Worm (Caenorhabditis elegans) whole organism, young adult: ENCODE data around the gene F01G12.18.
A peak's percentile ranks its signal among the peaks of the same experiment; 100 is the strongest.

Experiments
- B0261.1 ChIP-seq: sonication (generic microtip); optimal IDR thresholded peaks from 2 replicates; lab custom pipeline; 2016; ENCODE audit warnings: mild to moderate bottlenecking, missing genetic modification characterization, moderate library complexity, missing compliant biosample characterization
- C06A6.2 ChIP-seq: fragments of 200-800 bp; sonication (Bioruptor generic); conservative IDR thresholded peaks from 2 replicates; pipeline ENCODE4 v1.3.6; 2022; ENCODE audit warnings: missing genetic modification characterization, missing compliant biosample characterization
- C17E4.6 ChIP-seq: fragments of 200-800 bp; sonication (Bioruptor generic); IDR thresholded peaks from 2 replicates; pipeline ENCODE4 v1.3.6; 2022; ENCODE audit warnings: missing genetic modification reagents, missing genetic modification characterization, missing compliant biosample characterization
- D2030.7 ChIP-seq: fragments of 200-800 bp; sonication (Bioruptor generic); IDR thresholded peaks from 2 replicates; pipeline ENCODE4 v1.3.6; 2022; ENCODE audit warnings: missing genetic modification reagents, missing genetic modification characterization, missing compliant biosample characterization
- F57A8.1 ChIP-seq: fragments of 200-800 bp; sonication (Bioruptor generic); optimal IDR thresholded peaks from 2 replicates; lab custom pipeline; 2018; ENCODE audit warnings: mild to moderate bottlenecking, missing genetic modification characterization, moderate library complexity, missing compliant biosample characterization
- K11D2.4 ChIP-seq: fragments of 200-800 bp; sonication (Bioruptor generic); IDR thresholded peaks from 2 replicates; pipeline ENCODE4 v1.3.6; 2022; ENCODE audit warnings: missing genetic modification reagents, missing genetic modification characterization, missing compliant biosample characterization
- Y53G8AR.9 ChIP-seq: fragments of 200-800 bp; sonication (Bioruptor generic); conservative IDR thresholded peaks from 2 replicates; pipeline ENCODE4 v1.3.6; 2022; ENCODE audit warnings: missing genetic modification reagents, missing genetic modification characterization, missing compliant biosample characterization
- Y56A3A.18 ChIP-seq: fragments of 200-800 bp; sonication (Bioruptor generic); IDR thresholded peaks from 2 replicates; pipeline ENCODE4 v1.3.6; 2022; ENCODE audit warnings: missing genetic modification reagents, missing genetic modification characterization, missing compliant biosample characterization
- Y67H2A.10 ChIP-seq: fragments of 200-800 bp; sonication (Bioruptor generic); conservative IDR thresholded peaks from 2 replicates; pipeline ENCODE4 v1.3.6; 2022; ENCODE audit warnings: missing genetic modification reagents, missing genetic modification characterization, missing compliant biosample characterization
- ZK185.1 ChIP-seq: sonication (generic microtip); optimal IDR thresholded peaks from 2 replicates; lab custom pipeline; 2016; ENCODE audit warnings: mild to moderate bottlenecking, missing genetic modification characterization, missing compliant biosample characterization; ENCODE audit not compliant: poor library complexity, severe bottlenecking
- ama-1 ChIP-seq, 3 experiments: fragments of 150-350 bp in 1 of 3; sonication (generic microtip) in 2 of 3; optimal IDR thresholded peaks; 2 replicates each; lab custom pipeline; 2014 to 2018; ENCODE audit warnings: missing biosample characterization in 2 of 3, missing genetic modification characterization in 2 of 3, missing genetic modification reagents in 2 of 3
- atf-7 ChIP-seq: sonication (generic microtip); optimal IDR thresholded peaks from 2 replicates; lab custom pipeline; 2017; ENCODE audit warnings: mild to moderate bottlenecking, missing genetic modification characterization, missing compliant biosample characterization
- athp-1 ChIP-seq: sonication (generic microtip); optimal IDR thresholded peaks from 2 replicates; lab custom pipeline; 2017; ENCODE audit warnings: mild to moderate bottlenecking, missing genetic modification characterization, missing compliant biosample characterization
- attf-5 ChIP-seq: fragments of 200-800 bp; sonication (Bioruptor generic); optimal IDR thresholded peaks from 2 replicates; lab custom pipeline; 2018; ENCODE audit warnings: mild to moderate bottlenecking, missing genetic modification characterization, missing compliant biosample characterization
- ccch-3 ChIP-seq: fragments of 200-800 bp; sonication (Bioruptor generic); optimal IDR thresholded peaks from 2 replicates; lab custom pipeline; 2018; ENCODE audit warnings: mild to moderate bottlenecking, missing genetic modification characterization, missing compliant biosample characterization
- ceh-27 ChIP-seq: fragments of 200-800 bp; sonication (Bioruptor generic); optimal IDR thresholded peaks from 2 replicates; lab custom pipeline; 2018; ENCODE audit warnings: mild to moderate bottlenecking, missing genetic modification characterization, moderate library complexity, missing compliant biosample characterization
- ceh-40 ChIP-seq: fragments of 200-800 bp; sonication (Bioruptor generic); IDR thresholded peaks from 2 replicates; pipeline ENCODE4 v1.3.6; 2022; ENCODE audit warnings: missing genetic modification characterization, missing compliant biosample characterization
- ceh-79 ChIP-seq: sonication (generic microtip); optimal IDR thresholded peaks from 2 replicates; lab custom pipeline; 2017; ENCODE audit warnings: mild to moderate bottlenecking, missing genetic modification characterization, missing compliant biosample characterization
- dpl-1 ChIP-seq: fragments of 150-350 bp; optimal IDR thresholded peaks from 2 replicates; lab custom pipeline; 2014; ENCODE audit warnings: missing biosample characterization, missing genetic modification reagents, missing genetic modification characterization
- egrh-3 ChIP-seq: fragments of 200-800 bp; sonication (Bioruptor generic); IDR thresholded peaks from 2 replicates; pipeline ENCODE4 v1.3.6; 2022; ENCODE audit warnings: missing genetic modification reagents, missing genetic modification characterization, missing compliant biosample characterization
- lin-26 ChIP-seq: fragments of 200-800 bp; sonication (Bioruptor generic); IDR thresholded peaks from 2 replicates; pipeline ENCODE4 v1.3.6; 2022; ENCODE audit warnings: missing genetic modification reagents, missing genetic modification characterization, missing compliant biosample characterization
- lin-40 ChIP-seq: sonication (generic microtip); optimal IDR thresholded peaks from 2 replicates; lab custom pipeline; 2016; ENCODE audit warnings: missing genetic modification characterization, mild to moderate bottlenecking, missing compliant biosample characterization, missing genotype, missing genetic modification reagents
- lin-54 ChIP-seq: fragments of 200-800 bp; sonication (Bioruptor generic); optimal IDR thresholded peaks from 2 replicates; lab custom pipeline; 2018; ENCODE audit warnings: mild to moderate bottlenecking, missing genetic modification characterization, missing compliant biosample characterization
- mel-28 ChIP-seq: sonication (generic microtip); optimal IDR thresholded peaks from 2 replicates; lab custom pipeline; 2016; ENCODE audit warnings: borderline replicate concordance, mild to moderate bottlenecking, missing genetic modification characterization, missing compliant biosample characterization
- mes-4 ChIP-seq: sonication (generic microtip); optimal IDR thresholded peaks from 2 replicates; lab custom pipeline; 2016; ENCODE audit warnings: missing genotype, missing genetic modification characterization, missing compliant biosample characterization
- mxl-1 ChIP-seq: sonication (generic microtip); optimal IDR thresholded peaks from 2 replicates; lab custom pipeline; 2016; ENCODE audit warnings: missing genetic modification characterization, missing compliant biosample characterization
- nfyb-1 ChIP-seq: fragments of 200-800 bp; sonication (Bioruptor generic); IDR thresholded peaks from 2 replicates; pipeline ENCODE4 v1.3.6; 2022; ENCODE audit warnings: missing genetic modification reagents, missing genetic modification characterization, missing compliant biosample characterization
- nhr-179 ChIP-seq: sonication (generic microtip); optimal IDR thresholded peaks from 2 replicates; lab custom pipeline; 2016; ENCODE audit warnings: mild to moderate bottlenecking, missing genetic modification characterization, missing compliant biosample characterization
- rec-8 ChIP-seq, 2 experiments: sonication (generic microtip); optimal IDR thresholded peaks; 2 replicates each; lab custom pipeline; 2016; ENCODE audit warnings: mild to moderate bottlenecking in 2 of 2, missing genetic modification characterization in 2 of 2, missing genetic modification reagents in 2 of 2, missing genotype in 2 of 2, missing biosample characterization in 1 of 2, missing compliant biosample characterization in 1 of 2, moderate library complexity in 1 of 2
- rpc-1 ChIP-seq, 2 experiments: fragments of 150-350 bp in 1 of 2; sonication (generic microtip) in 1 of 2; optimal IDR thresholded peaks; 2 replicates each; lab custom pipeline; 2014 to 2018; ENCODE audit warnings: missing biosample characterization in 1 of 2, missing genetic modification characterization in 1 of 2, missing genetic modification reagents in 1 of 2, missing genotype in 1 of 2
- somi-1 ChIP-seq: fragments of 200-800 bp; sonication (Bioruptor generic); optimal IDR thresholded peaks from 2 replicates; lab custom pipeline; 2018; ENCODE audit warnings: mild to moderate bottlenecking, missing genetic modification characterization, missing compliant biosample characterization
- sptf-2 ChIP-seq: fragments of 200-800 bp; sonication (Bioruptor generic); optimal IDR thresholded peaks from 2 replicates; lab custom pipeline; 2018; ENCODE audit warnings: mild to moderate bottlenecking, missing genetic modification characterization, missing compliant biosample characterization
- xnd-1 ChIP-seq: sonication (generic microtip); optimal IDR thresholded peaks from 2 replicates; lab custom pipeline; 2016; ENCODE audit warnings: missing genotype, missing genetic modification reagents, missing genetic modification characterization, missing compliant biosample characterization
- zfh-2 ChIP-seq: fragments of 200-800 bp; sonication (Bioruptor generic); conservative IDR thresholded peaks from 2 replicates; pipeline ENCODE4 v1.3.6; 2022; ENCODE audit warnings: missing genetic modification reagents, missing genetic modification characterization, missing compliant biosample characterization
- ztf-18 ChIP-seq: sonication (generic microtip); optimal IDR thresholded peaks from 2 replicates; lab custom pipeline; 2016; ENCODE audit warnings: missing genotype, mild to moderate bottlenecking, missing genetic modification characterization, missing compliant biosample characterization
- ztf-26 ChIP-seq: sonication (generic microtip); optimal IDR thresholded peaks from 2 replicates; lab custom pipeline; 2017; ENCODE audit warnings: missing genetic modification characterization, missing compliant biosample characterization
- ztf-3 ChIP-seq: fragments of 200-800 bp; sonication (Bioruptor generic); optimal IDR thresholded peaks from 2 replicates; lab custom pipeline; 2018; ENCODE audit warnings: mild to moderate bottlenecking, missing genetic modification characterization, missing compliant biosample characterization

Gene F01G12.18

DNA sequence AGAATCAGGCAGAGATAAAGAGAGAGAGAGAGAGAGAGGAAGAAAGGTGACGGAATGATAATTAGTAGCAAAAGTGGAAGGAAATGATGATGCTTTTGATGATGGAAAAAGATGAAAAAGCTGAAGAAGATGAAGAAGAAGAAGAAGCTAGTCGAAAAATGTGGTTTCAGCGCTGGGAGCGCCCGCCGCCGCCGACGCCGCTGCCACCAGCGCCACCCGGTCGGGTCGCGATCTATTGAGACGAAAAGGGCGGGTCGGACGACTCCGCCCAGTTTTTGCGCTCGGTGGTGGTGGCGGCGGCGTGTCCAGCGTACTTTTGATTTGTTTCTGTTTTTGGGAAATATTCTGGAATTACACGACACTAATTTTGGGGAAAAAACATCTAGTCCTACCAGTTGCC is 5.2 kb upstream of the F01G12.18 start:
- TF ChIP-seq zfh-2 (GFP tag; lab: Robert Waterston, UW) (peak; percentile 93), somi-1 (GFP tag; lab: Kevin White, UChicago) (no peak), egrh-3 (GFP tag; lab: Robert Waterston, UW) (peak; percentile 87; the same call in 1 of the 2 replicates), atf-7 (no peak)

DNA sequence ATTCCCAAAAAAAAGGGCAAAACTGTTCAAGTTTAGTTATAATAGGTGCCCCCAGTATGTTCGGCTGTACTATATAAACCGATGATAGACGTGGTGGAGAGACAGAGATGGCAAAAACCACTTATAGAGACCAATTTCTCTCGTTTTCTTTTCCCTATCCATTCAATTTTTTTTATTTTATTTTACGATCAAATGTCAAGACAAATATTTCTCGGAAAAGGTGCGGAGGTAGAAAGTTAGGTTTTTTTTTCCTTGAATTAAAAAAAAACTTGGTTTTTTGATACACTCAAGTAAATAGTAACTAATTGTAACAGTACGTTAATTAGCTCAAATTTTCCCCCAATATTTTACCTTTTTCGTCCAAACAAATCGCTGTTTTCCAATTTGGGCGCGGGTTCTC is 4.5 kb upstream of the F01G12.18 start:
- TF ChIP-seq ceh-79 (tag; lab: Kevin White, UChicago), result no peak
- no peak for TF ChIP-seq nfyb-1
- TF ChIP-seq dpl-1 (GFP tag; lab: Kevin White, UChicago), result no peak
- TF ChIP-seq lin-26 (GFP tag; lab: Robert Waterston, UW), result no peak
- TF ChIP-seq mes-4 (tag; lab: Kevin White, UChicago), result no peak
- no peak for TF ChIP-seq C06A6.2 (GFP tag; lab: Robert Waterston, UW)
- no peak for TF ChIP-seq Y67H2A.10 (GFP tag; lab: Robert Waterston, UW)
- TF ChIP-seq mel-28 (tag; lab: Kevin White, UChicago), result no peak
- no peak for TF ChIP-seq sptf-2 (GFP tag; lab: Kevin White, UChicago)
- TF ChIP-seq ceh-40 (GFP tag; lab: Robert Waterston, UW), result no peak
- TF ChIP-seq D2030.7 (GFP tag; lab: Robert Waterston, UW), result no peak
- TF ChIP-seq lin-54 (GFP tag; lab: Kevin White, UChicago), result no peak
- no peak for TF ChIP-seq athp-1 (tag; lab: Kevin White, UChicago)
- no peak for TF ChIP-seq F57A8.1 (GFP tag; lab: Kevin White, UChicago)

DNA sequence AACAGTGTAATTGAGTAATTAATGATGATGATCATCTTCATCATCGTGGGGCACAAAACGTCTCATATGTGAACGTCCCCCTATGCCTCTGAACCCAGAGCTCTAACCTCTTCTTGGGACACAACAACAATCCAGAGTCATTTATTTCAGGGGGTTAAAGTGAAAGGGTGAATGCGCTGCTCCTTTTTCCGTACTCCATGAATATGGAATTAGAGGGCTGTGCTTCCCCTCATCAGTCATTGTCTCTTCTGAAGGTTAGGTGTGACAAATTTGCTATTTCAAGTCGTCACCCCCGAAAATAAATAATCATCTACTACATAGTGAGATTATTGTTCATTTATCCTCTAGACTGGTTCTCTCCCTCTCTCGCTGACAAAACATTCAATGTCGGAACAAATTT is 4.0 kb upstream of the F01G12.18 start:
- TF ChIP-seq mxl-1 (tag; lab: Kevin White, UChicago) (no peak), D2030.7 (GFP tag; lab: Robert Waterston, UW) (no peak), K11D2.4 (GFP tag; lab: Robert Waterston, UW) (no peak), ama-1 (optimal IDR thresholded peaks at IDR 0.05; lab: Kevin White, UChicago) (no peak), ama-1 (GFP tag; optimal IDR thresholded peaks at IDR 0.05; lab: Kevin White, UChicago) (no peak), xnd-1 (no peak), rec-8 (tag; optimal IDR thresholded peaks at IDR 0.05; lab: Kevin White, UChicago) (no peak), ccch-3 (GFP tag; lab: Kevin White, UChicago) (no peak), ztf-26 (no peak), ztf-18 (tag; lab: Kevin White, UChicago) (no peak), ceh-27 (GFP tag; lab: Kevin White, UChicago) (no peak), B0261.1 (tag; lab: Kevin White, UChicago) (no peak), Y56A3A.18 (GFP tag; lab: Robert Waterston, UW) (no peak), lin-40 (tag; lab: Kevin White, UChicago) (no peak), ztf-3 (GFP tag; lab: Kevin White, UChicago) (no peak), C17E4.6 (GFP tag; lab: Robert Waterston, UW) (no peak), rpc-1 (optimal IDR thresholded peaks at IDR 0.05; lab: Kevin White, UChicago) (no peak), rpc-1 (tag; optimal IDR thresholded peaks at IDR 0.05; lab: Kevin White, UChicago) (no peak), nhr-179 (no peak), ZK185.1 (tag; lab: Kevin White, UChicago) (no peak), attf-5 (GFP tag; lab: Kevin White, UChicago) (no peak), Y53G8AR.9 (GFP tag; lab: Robert Waterston, UW) (no peak)
